Fruit fly (Drosophila melanogaster): ENCODE measurements around the gene Usp12-46.

Gene Usp12-46

DNA sequence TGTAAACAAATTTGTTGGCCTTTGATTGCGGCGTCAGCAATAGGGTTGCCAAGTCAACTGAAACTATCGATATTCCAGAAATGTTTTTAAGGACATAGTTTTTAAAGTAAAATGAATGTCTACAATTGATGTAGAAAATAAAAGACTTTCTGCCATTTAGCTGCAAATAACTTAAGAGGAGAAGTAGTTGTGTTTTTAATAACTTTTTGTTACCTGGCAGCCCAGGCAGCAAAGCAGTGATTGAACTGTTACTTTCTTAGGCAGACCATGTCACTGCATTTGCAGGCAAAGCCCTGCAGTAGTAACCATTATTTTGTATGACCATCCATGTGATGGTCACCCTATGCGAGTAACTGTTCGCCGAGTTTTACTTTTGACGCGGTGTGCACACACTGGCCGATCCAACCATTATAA lies at the start of gene Usp12-46, which contains the start of the genes rumi and CG7029 (continued):
- TF ChIP-seq fd64A (GFP tag; optimal IDR thresholded peaks at IDR 0.05), result no peak
- peak; percentile 84 for TF ChIP-seq Fer3 (tag; optimal IDR thresholded peaks at IDR 0.05)
- peak; percentile 89 for TF ChIP-seq Chrac-16 (GFP tag; optimal IDR thresholded peaks at IDR 0.05)
- peak; percentile 83 for TF ChIP-seq CG32772 (GFP tag; IDR thresholded peaks at IDR 0.05)
- peak; percentile 80 for TF ChIP-seq CG10267 (tag; optimal IDR thresholded peaks at IDR 0.05)
- peak; percentile 87 for TF ChIP-seq Atf6 (GFP tag; IDR thresholded peaks at IDR 0.05)
- TF ChIP-seq oc (tag; optimal IDR thresholded peaks at IDR 0.05), result peak; percentile 77
- TF ChIP-seq CG17385 (GFP tag; optimal IDR thresholded peaks at IDR 0.05), result peak; percentile 71
- TF ChIP-seq ind (GFP tag; optimal IDR thresholded peaks at IDR 0.05), result peak; percentile 88
- TF ChIP-seq amos (GFP tag; IDR thresholded peaks at IDR 0.05; ENCODE audit: partially characterized antibody), result peak; percentile 72
- peak; percentile 80 for TF ChIP-seq Rx (GFP tag; IDR thresholded peaks at IDR 0.05)
- peak; percentile 79 for TF ChIP-seq lbe (GFP tag; optimal IDR thresholded peaks at IDR 0.05)
- 0 out of 2 replicates have a peak, but pooled peaks have one; percentile 55 for TF ChIP-seq seq (GFP tag; IDR thresholded peaks at IDR 0.05)
- peak; percentile 89 for TF ChIP-seq Mad (GFP tag; optimal IDR thresholded peaks at IDR 0.05)
- TF ChIP-seq CG6654 (GFP tag; optimal IDR thresholded peaks at IDR 0.05), result peak; percentile 44
- peak; percentile 61 for TF ChIP-seq CG17802 (tag; optimal IDR thresholded peaks at IDR 0.05)
- peak; percentile 90 for TF ChIP-seq pzg (GFP tag; optimal IDR thresholded peaks at IDR 0.05)
- peak; percentile 82 for TF ChIP-seq CG8765 (GFP tag; IDR thresholded peaks at IDR 0.05)
- TF ChIP-seq nerfin-2 (GFP tag; IDR thresholded peaks at IDR 0.05; ENCODE audit: partially characterized antibody), result peak; percentile 53; the same call in 1 of the 2 replicates
- peak; percentile 82 for TF ChIP-seq pros (GFP tag; optimal IDR thresholded peaks at IDR 0.05)
- no peak for TF ChIP-seq CG14965 (GFP tag; optimal IDR thresholded peaks at IDR 0.05; ENCODE audit: borderline replicate concordance)
- peak; percentile 57 for TF ChIP-seq CG7987 (GFP tag; optimal IDR thresholded peaks at IDR 0.05)
- peak; percentile 84 for TF ChIP-seq lmd (GFP tag; IDR thresholded peaks at IDR 0.05)
- peak; percentile 100 for TF ChIP-seq CG3995 (GFP tag; optimal IDR thresholded peaks at IDR 0.05)
- TF ChIP-seq CG16863 (GFP tag; optimal IDR thresholded peaks at IDR 0.05), result peak; percentile 90
- no peak for TF ChIP-seq sima (GFP tag; optimal IDR thresholded peaks at IDR 0.05)
- TF ChIP-seq danr (GFP tag; IDR thresholded peaks at IDR 0.05), result peak; percentile 53; the same call in 1 of the 2 replicates
- TF ChIP-seq vnd (GFP tag; IDR thresholded peaks at IDR 0.05; ENCODE audit: partially characterized antibody), result peak; percentile 66; the same call in 2 of the 3 replicates
- TF ChIP-seq Vsx1 (GFP tag; optimal IDR thresholded peaks at IDR 0.05), result no peak
- peak; percentile 84 for TF ChIP-seq CG33557 (GFP tag; optimal IDR thresholded peaks at IDR 0.05)
- TF ChIP-seq CG13624 (GFP tag; optimal IDR thresholded peaks at IDR 0.05), result peak; percentile 89
- TF ChIP-seq pnt (GFP tag; optimal IDR thresholded peaks at IDR 0.05), result peak; percentile 80
- peak; percentile 71 for TF ChIP-seq onecut (GFP tag; IDR thresholded peaks at IDR 0.05)
- TF ChIP-seq ATbp (GFP tag; optimal IDR thresholded peaks at IDR 0.05), result peak; percentile 64
- peak; percentile 77 for TF ChIP-seq CG5953 (GFP tag; IDR thresholded peaks at IDR 0.05)
- TF ChIP-seq Hey (tag; optimal IDR thresholded peaks at IDR 0.05), result no peak
- TF ChIP-seq E2f1 (GFP tag; IDR thresholded peaks at IDR 0.05), result peak; percentile 77
- TF ChIP-seq ap (GFP tag; IDR thresholded peaks at IDR 0.05), result peak; percentile 67
- peak; percentile 69 for TF ChIP-seq Mrtf (GFP tag; IDR thresholded peaks at IDR 0.05)
- peak; percentile 93 for TF ChIP-seq zfh2 (GFP tag; optimal IDR thresholded peaks at IDR 0.05)
- TF ChIP-seq cas (GFP tag; IDR thresholded peaks at IDR 0.05), result peak; percentile 63; the same call in 1 of the 2 replicates
- peak; percentile 80 for TF ChIP-seq CG13894 (tag; optimal IDR thresholded peaks at IDR 0.05)
- peak; percentile 90 for TF ChIP-seq fu2 (GFP tag; optimal IDR thresholded peaks at IDR 0.05)
- TF ChIP-seq hkb (optimal IDR thresholded peaks at IDR 0.05), result no peak
- TF ChIP-seq hkb (GFP tag; IDR thresholded peaks at IDR 0.05), result peak; percentile 79
- TF ChIP-seq peb (GFP tag; IDR thresholded peaks at IDR 0.05), result peak; percentile 45; the same call in 1 of the 2 replicates
- peak; percentile 87 for TF ChIP-seq dmrt11E (tag; optimal IDR thresholded peaks at IDR 0.05)
- peak; percentile 69 for TF ChIP-seq CG11247 (GFP tag; IDR thresholded peaks at IDR 0.05)
- no peak for TF ChIP-seq CG7745 (tag; optimal IDR thresholded peaks at IDR 0.05)
- TF ChIP-seq vfl (GFP tag; optimal IDR thresholded peaks at IDR 0.05), result peak; percentile 68
- TF ChIP-seq Hand (GFP tag; optimal IDR thresholded peaks at IDR 0.05), result peak; percentile 44

Measured in whole organism, embryonic.